Worm (Caenorhabditis elegans): ENCODE data around the gene F41H8.1.
"Not testable (repeated sequence)": the region's sequence is repeated elsewhere in the genome, so short reads cannot be mapped to it uniquely, and the experiment has no call there.

Gene F41H8.1

ce11 chrV:833368-833767 is at the start of gene F41H8.1:
TSS of gene F41H8.1 (plus strand) at chrV:833668.
- TF ChIP-seq dao-5 (tag; optimal IDR thresholded peaks at IDR 0.05) = no peak
- TF ChIP-seq him-1 (tag; optimal IDR thresholded peaks at IDR 0.05) = no peak
- TF ChIP-seq W03F9.2 (tag; optimal IDR thresholded peaks at IDR 0.05) = no peak

DNA sequence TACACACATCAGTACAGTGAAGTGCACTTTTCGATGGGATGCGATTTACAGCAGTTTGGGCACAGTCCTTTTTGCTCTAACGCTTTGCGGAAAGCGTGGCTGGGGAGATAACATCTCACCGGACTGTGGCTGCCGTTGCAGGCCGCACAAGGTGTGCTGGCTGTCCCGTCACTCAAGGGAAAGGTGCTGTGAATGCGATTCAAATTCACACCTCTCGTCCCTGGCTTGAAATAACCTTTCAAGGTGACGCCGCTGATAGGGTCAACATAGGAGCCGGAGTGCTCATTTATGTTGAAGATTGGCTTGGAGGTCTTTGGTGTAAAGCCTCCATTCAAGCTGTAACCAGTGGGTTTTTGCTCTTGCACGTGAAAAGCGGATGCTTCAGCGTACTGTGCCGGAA is 39.4 kb upstream of the F41H8.1 start:
- TF ChIP-seq dao-5 (tag; optimal IDR thresholded peaks at IDR 0.05) (no peak), W03F9.2 (tag; optimal IDR thresholded peaks at IDR 0.05) (no peak), him-1 (tag; optimal IDR thresholded peaks at IDR 0.05) (no peak)

- no peak for TF ChIP-seq W03F9.2 (tag; optimal IDR thresholded peaks at IDR 0.05)
- no peak for TF ChIP-seq him-1 (tag; optimal IDR thresholded peaks at IDR 0.05)
- TF ChIP-seq dao-5 (tag; optimal IDR thresholded peaks at IDR 0.05) = no peak
Measured at ce11 chrV:797241-797640, 36.2 kb upstream of the F41H8.1 start.

ce11 chrV:800271-800670 is 33.2 kb upstream of the F41H8.1 start:
- TF ChIP-seq him-1 (tag; optimal IDR thresholded peaks at IDR 0.05) (no peak), W03F9.2 (tag; optimal IDR thresholded peaks at IDR 0.05) (no peak), dao-5 (tag; optimal IDR thresholded peaks at IDR 0.05) (no peak)

- no peak for TF ChIP-seq W03F9.2 (tag; optimal IDR thresholded peaks at IDR 0.05)
- no peak for TF ChIP-seq dao-5 (tag; optimal IDR thresholded peaks at IDR 0.05)
- no peak for TF ChIP-seq him-1 (tag; optimal IDR thresholded peaks at IDR 0.05)
Measured at ce11 chrV:801555-802060, 31.9 kb upstream of the F41H8.1 start.

ce11 chrV:802726-803125 is 30.7 kb upstream of the F41H8.1 start:
- no peak for TF ChIP-seq W03F9.2 (tag; optimal IDR thresholded peaks at IDR 0.05)
- no peak for TF ChIP-seq dao-5 (tag; optimal IDR thresholded peaks at IDR 0.05)
- no peak for TF ChIP-seq him-1 (tag; optimal IDR thresholded peaks at IDR 0.05)

DNA sequence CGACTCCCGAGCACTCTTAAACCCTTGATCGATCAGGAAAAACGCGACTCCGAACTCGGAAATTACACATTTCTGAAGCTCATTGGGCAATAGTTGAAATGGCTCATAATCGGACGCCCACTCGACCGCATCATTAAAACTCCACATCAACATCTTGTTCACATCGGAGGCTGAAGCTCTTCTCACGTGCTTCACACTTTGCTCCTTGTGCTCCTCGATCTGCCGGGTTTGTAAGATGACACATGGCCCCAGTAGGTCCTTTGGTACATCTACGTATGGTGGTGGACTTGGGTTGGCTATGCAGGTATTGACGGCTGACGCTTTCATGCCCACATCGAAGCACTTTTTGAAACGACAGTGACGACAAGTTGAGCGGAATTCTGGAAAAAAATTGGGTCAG is 30.0 kb upstream of the F41H8.1 start:
- TF ChIP-seq dao-5 (tag; optimal IDR thresholded peaks at IDR 0.05) (no peak), W03F9.2 (tag; optimal IDR thresholded peaks at IDR 0.05) (no peak), him-1 (tag; optimal IDR thresholded peaks at IDR 0.05) (no peak)

ce11 chrV:804485-804884 is 29.0 kb upstream of the F41H8.1 start, which contains the start of gene nhr-270:
TSS of gene nhr-270 (minus strand) at chrV:804741.
- TF ChIP-seq him-1 (tag; optimal IDR thresholded peaks at IDR 0.05) = no peak
- no peak for TF ChIP-seq W03F9.2 (tag; optimal IDR thresholded peaks at IDR 0.05)
- TF ChIP-seq dao-5 (tag; optimal IDR thresholded peaks at IDR 0.05) = no peak

DNA sequence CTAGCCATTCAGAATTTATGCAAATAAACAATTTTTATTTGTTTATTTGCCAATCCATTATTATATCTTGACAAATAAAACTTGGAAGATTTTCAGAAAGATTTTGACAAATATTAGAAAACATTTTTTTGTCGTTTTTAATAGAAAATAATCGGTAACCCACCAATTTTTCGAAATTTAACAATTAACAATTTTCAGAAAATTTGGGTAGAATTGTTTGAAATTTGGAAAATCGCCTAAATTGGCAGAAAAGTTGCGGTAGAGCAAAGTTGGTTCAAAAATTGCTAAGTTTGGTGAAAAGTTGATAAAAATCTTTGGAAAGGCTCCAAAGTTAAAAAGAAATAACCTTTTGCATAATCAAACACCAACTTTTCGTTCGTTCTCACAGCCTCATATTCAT is 25.2 kb upstream of the F41H8.1 start:
- TF ChIP-seq him-1 (tag; optimal IDR thresholded peaks at IDR 0.05) (no peak), W03F9.2 (tag; optimal IDR thresholded peaks at IDR 0.05) (no peak), dao-5 (tag; optimal IDR thresholded peaks at IDR 0.05) (no peak)

DNA sequence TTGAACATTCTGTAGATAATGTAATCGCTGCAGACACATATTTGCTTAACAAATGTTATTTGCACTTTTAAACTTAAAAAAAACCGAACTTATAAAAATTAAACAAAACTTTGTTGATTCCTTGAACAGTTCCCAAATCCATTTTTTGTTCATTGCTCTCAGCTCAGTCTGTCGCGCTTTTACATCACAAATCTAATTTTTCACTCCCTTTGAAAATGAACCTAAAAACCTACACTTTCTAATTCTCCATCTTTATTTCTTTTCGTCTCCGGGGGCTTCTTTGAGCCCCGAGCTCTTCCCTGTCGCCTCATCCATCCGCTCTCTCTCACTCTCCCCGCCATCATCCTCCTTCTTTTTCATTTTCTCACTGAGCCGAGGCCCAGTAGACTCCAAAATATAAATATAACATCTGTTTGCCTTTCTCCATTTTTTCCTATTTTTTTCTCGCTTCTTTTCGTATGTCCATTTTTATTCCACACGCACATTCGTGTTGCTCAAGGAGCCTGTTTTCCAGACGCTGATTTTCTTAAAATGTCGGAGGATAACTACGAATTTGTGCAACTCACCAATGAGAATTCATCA is 23.1 kb upstream of the F41H8.1 start, which contains the start of gene R13D11.4:
R13D11.4 (plus strand) TSS at position 532 of the 582 bp plus-strand sequence.
- TF ChIP-seq him-1 (tag; optimal IDR thresholded peaks at IDR 0.05) (no peak), W03F9.2 (tag; optimal IDR thresholded peaks at IDR 0.05) (no peak), dao-5 (tag; optimal IDR thresholded peaks at IDR 0.05) (no peak)

- TF ChIP-seq dao-5 (tag; optimal IDR thresholded peaks at IDR 0.05) (no peak), W03F9.2 (tag; optimal IDR thresholded peaks at IDR 0.05) (no peak), him-1 (tag; optimal IDR thresholded peaks at IDR 0.05) (no peak)
Measured at ce11 chrV:813101-813500, 20.4 kb upstream of the F41H8.1 start, which contains the start of gene R13D11.10. TSS of gene R13D11.10 (minus strand) at chrV:813201.

- TF ChIP-seq W03F9.2 (tag; optimal IDR thresholded peaks at IDR 0.05) (no peak), him-1 (tag; optimal IDR thresholded peaks at IDR 0.05) (no peak), dao-5 (tag; optimal IDR thresholded peaks at IDR 0.05) (no peak)
Measured at ce11 chrV:814716-815115, 18.8 kb upstream of the F41H8.1 start, which contains the start of gene R13D11.3. TSS of gene R13D11.3 (plus strand) at chrV:815016.

DNA sequence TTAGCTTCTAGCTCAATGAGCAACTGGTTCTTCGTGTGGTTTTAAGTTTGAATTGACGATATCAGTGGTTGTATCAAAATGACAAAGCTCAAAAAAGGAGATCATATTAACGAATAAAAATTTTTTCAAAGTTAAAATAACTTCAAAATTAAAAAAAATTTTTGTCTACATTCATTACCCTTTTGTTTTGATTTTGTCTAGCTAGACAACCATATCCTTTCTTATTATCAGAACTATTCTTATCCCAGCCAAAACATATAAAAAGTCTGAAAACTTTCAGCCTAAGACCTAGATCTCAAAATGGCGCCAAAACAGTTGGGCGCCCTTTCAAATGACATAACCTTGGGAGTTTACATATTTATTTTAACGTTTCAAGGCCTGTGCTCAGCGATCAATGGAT is 16.3 kb upstream of the F41H8.1 start, which contains the start of gene R13D11.1:
R13D11.1 (plus strand) TSS at position 301 of the 400 bp plus-strand sequence.
- TF ChIP-seq him-1 (tag; optimal IDR thresholded peaks at IDR 0.05) (no peak), W03F9.2 (tag; optimal IDR thresholded peaks at IDR 0.05) (no peak), dao-5 (tag; optimal IDR thresholded peaks at IDR 0.05) (no peak)

DNA sequence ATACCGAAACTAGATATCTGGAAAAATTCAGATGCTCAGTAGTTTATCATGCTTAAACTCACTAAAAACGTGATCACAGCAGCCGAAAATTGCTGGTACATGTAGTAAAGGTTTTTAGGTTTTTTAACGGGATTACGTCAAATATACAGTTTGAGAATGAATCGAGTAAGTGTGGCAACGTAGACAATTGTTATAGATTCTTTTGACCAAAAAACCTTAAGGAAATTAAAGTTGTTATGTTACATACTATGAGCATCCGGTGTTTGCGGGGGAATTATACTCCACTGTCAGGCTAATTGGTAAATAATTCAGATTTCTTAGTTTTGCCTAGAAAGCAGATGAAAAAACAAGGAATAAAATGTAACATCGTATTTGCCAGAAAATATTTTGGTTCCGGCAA is 12.8 kb upstream of the F41H8.1 start, which contains the start of gene srx-32:
srx-32 (minus strand) TSS at position 101 of the 400 bp plus-strand sequence.
- TF ChIP-seq him-1, W03F9.2, dao-5 (tag; optimal IDR thresholded peaks at IDR 0.05): not testable (repeated sequence)
